Fruit fly (Drosophila melanogaster): ENCODE measurements around the gene CG34288.

Gene CG34288

DNA sequence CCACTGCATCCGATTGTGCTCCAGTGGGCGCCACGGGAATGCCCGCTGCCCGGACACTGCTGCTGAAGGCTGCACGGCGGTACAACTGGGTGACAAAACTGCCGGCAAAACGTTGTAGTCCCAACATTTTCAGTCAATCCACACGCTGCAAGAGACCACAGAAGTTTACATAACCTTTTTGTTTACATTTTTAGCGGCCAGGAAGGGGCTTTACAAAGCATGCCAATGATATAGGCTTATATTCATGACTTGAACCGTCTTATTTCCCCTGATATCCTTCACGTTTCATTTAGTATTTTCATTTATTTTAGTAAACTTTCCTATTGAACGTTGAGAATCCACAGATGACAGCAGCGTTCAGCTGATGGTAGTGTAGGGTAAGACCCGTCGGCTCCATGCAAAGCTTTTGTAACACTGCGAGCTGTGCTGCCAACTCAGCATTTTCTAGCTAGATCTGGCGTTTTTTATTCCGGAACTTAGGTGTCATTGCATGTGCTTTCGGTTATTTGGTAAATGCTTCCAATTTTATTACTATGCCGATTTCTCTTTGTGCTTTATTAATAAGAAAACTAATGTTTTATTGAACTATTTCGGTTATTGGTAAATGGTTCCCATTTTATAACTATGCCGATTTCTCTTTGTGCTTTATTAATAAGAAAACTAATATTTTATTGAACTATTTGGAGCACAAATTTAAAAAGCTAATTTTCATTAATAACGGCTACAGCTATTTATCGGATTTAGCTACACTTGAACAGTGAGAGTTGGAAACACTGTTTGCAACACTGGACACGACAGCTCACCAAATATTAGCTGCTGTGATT is 36.3 kb downstream of the CG34288 start, which contains the start of the genes CG13850 and lqfR:
Gene CG13850, minus strand, starts transcription at position 379 of the 824 bp plus-strand sequence.
Gene lqfR, plus strand, starts transcription at position 765 of the 824 bp plus-strand sequence.
- peak; percentile 59 for TF ChIP-seq CG9705 (GFP tag; optimal IDR thresholded peaks at IDR 0.05)
- TF ChIP-seq CrebA (GFP tag; optimal IDR thresholded peaks at IDR 0.05; ENCODE audit: borderline replicate concordance): no peak
- no peak for TF ChIP-seq dl (GFP tag; optimal IDR thresholded peaks at IDR 0.05; ENCODE audit: insufficient read depth in 1 of 2, partially characterized antibody in 2 of 2)
- peak; percentile 75 for TF ChIP-seq ey (GFP tag; optimal IDR thresholded peaks at IDR 0.05)
- peak; percentile 38 for TF ChIP-seq Mio (GFP tag; optimal IDR thresholded peaks at IDR 0.05)
- peak; percentile 80 for TF ChIP-seq rgr (GFP tag; optimal IDR thresholded peaks at IDR 0.05)
- no peak for TF ChIP-seq tai (GFP tag; optimal IDR thresholded peaks at IDR 0.05)
- TF ChIP-seq Hr83 (GFP tag; optimal IDR thresholded peaks at IDR 0.05; ENCODE audit: poor library complexity, severe bottlenecking): peak; percentile 59
- TF ChIP-seq Hr78 (GFP tag; optimal IDR thresholded peaks at IDR 0.05): no peak
- TF ChIP-seq h (GFP tag; optimal IDR thresholded peaks at IDR 0.05): peak; percentile 86
- no peak for TF ChIP-seq pan (optimal IDR thresholded peaks at IDR 0.05)
- TF ChIP-seq Abd-B (GFP tag; optimal IDR thresholded peaks at IDR 0.05): no peak
- TF ChIP-seq HLH106 (tag; optimal IDR thresholded peaks at IDR 0.05): peak; percentile 74
- peak; percentile 79 for TF ChIP-seq sv (GFP tag; optimal IDR thresholded peaks at IDR 0.05)
- TF ChIP-seq foxo (GFP tag; optimal IDR thresholded peaks at IDR 0.05): peak in 1 of 2 experiments; percentile 85
- TF ChIP-seq sage (GFP tag; optimal IDR thresholded peaks at IDR 0.05): peak; percentile 44
- TF ChIP-seq psq (GFP tag; optimal IDR thresholded peaks at IDR 0.05): peak; percentile 77
- no peak for TF ChIP-seq lola (GFP tag; optimal IDR thresholded peaks at IDR 0.05)
- no peak for TF ChIP-seq Dfd (GFP tag; optimal IDR thresholded peaks at IDR 0.05)
- TF ChIP-seq N (GFP tag; optimal IDR thresholded peaks at IDR 0.05): no peak
- TF ChIP-seq usp (GFP tag; optimal IDR thresholded peaks at IDR 0.05): no peak
- peak; percentile 86 for TF ChIP-seq fru (GFP tag; optimal IDR thresholded peaks at IDR 0.05)
- peak; percentile 85 for TF ChIP-seq Jra (GFP tag; optimal IDR thresholded peaks at IDR 0.05)
- TF ChIP-seq br (GFP tag; optimal IDR thresholded peaks at IDR 0.05): peak; percentile 77
- no peak for TF ChIP-seq brk (GFP tag; optimal IDR thresholded peaks at IDR 0.05)
- TF ChIP-seq Vsx2 (GFP tag; optimal IDR thresholded peaks at IDR 0.05; ENCODE audit: partially characterized antibody): no peak
- TF ChIP-seq CG32264 (GFP tag; optimal IDR thresholded peaks at IDR 0.05): peak; percentile 3
- peak; percentile 80 for TF ChIP-seq dmrt93B (GFP tag; optimal IDR thresholded peaks at IDR 0.05)
- TF ChIP-seq Sp1 (GFP tag; optimal IDR thresholded peaks at IDR 0.05): peak; percentile 75
- TF ChIP-seq Rel (GFP tag; optimal IDR thresholded peaks at IDR 0.05): no peak
- TF ChIP-seq Rel (tag; optimal IDR thresholded peaks at IDR 0.05): peak; percentile 48
- TF ChIP-seq Dif (GFP tag; optimal IDR thresholded peaks at IDR 0.05; ENCODE audit: partially characterized antibody): no peak
- peak; percentile 94 for TF ChIP-seq woc (GFP tag; optimal IDR thresholded peaks at IDR 0.05)
- peak; percentile 86 for TF ChIP-seq Hnf4 (GFP tag; optimal IDR thresholded peaks at IDR 0.05)
- peak; percentile 67 for TF ChIP-seq dsf (GFP tag; optimal IDR thresholded peaks at IDR 0.05; ENCODE audit: borderline replicate concordance)
- peak; percentile 99 for TF ChIP-seq Myc (optimal IDR thresholded peaks at IDR 0.05)
- TF ChIP-seq OdsH (GFP tag; optimal IDR thresholded peaks at IDR 0.05): peak; percentile 76
- TF ChIP-seq jim (GFP tag; optimal IDR thresholded peaks at IDR 0.05): no peak
- peak; percentile 41 for TF ChIP-seq GATAd (GFP tag; optimal IDR thresholded peaks at IDR 0.05)

- TF ChIP-seq br (GFP tag; optimal IDR thresholded peaks at IDR 0.05): no peak
- TF ChIP-seq Jra (GFP tag; optimal IDR thresholded peaks at IDR 0.05): no peak
- no peak for TF ChIP-seq sage (GFP tag; optimal IDR thresholded peaks at IDR 0.05)
- TF ChIP-seq HLH106 (tag; optimal IDR thresholded peaks at IDR 0.05): no peak
- no peak for TF ChIP-seq lola (GFP tag; optimal IDR thresholded peaks at IDR 0.05)
- TF ChIP-seq Hnf4 (GFP tag; optimal IDR thresholded peaks at IDR 0.05): no peak
- no peak for TF ChIP-seq ey (GFP tag; optimal IDR thresholded peaks at IDR 0.05)
- TF ChIP-seq CrebA (GFP tag; optimal IDR thresholded peaks at IDR 0.05; ENCODE audit: borderline replicate concordance): no peak
- TF ChIP-seq Hr78 (GFP tag; optimal IDR thresholded peaks at IDR 0.05): no peak
- TF ChIP-seq Hr83 (GFP tag; optimal IDR thresholded peaks at IDR 0.05; ENCODE audit: poor library complexity, severe bottlenecking): no peak
- no peak for TF ChIP-seq h (GFP tag; optimal IDR thresholded peaks at IDR 0.05)
- TF ChIP-seq dl (GFP tag; optimal IDR thresholded peaks at IDR 0.05; ENCODE audit: insufficient read depth in 1 of 2, partially characterized antibody in 2 of 2): no peak
- TF ChIP-seq sv (GFP tag; optimal IDR thresholded peaks at IDR 0.05): no peak
- no peak for TF ChIP-seq fru (GFP tag; optimal IDR thresholded peaks at IDR 0.05)
- TF ChIP-seq CG32264 (GFP tag; optimal IDR thresholded peaks at IDR 0.05): no peak
- no peak for TF ChIP-seq Abd-B (GFP tag; optimal IDR thresholded peaks at IDR 0.05)
- TF ChIP-seq GATAd (GFP tag; optimal IDR thresholded peaks at IDR 0.05): no peak
These were observed 41.4 kb downstream of the CG34288 start, which contains the start of gene CG13855 for dm6 chr3R:22405639-22406038. Gene CG13855, plus strand, starts transcription at chr3R:22405939.
